Worm (Caenorhabditis elegans) whole organism, young adult: Measurements from ENCODE around the gene dgn-3.

Source experiments
- bed-2 ChIP-seq: fragments of 200-800 bp; sonication (Bioruptor generic); IDR thresholded peaks from 2 replicates; pipeline ENCODE4 v1.3.6; 2022; ENCODE audit warnings: missing genetic modification reagents, missing genetic modification characterization, missing compliant biosample characterization
- madf-8 ChIP-seq: fragments of 200-800 bp; sonication (Bioruptor generic); conservative IDR thresholded peaks from 2 replicates; pipeline ENCODE4 v1.3.6; 2022; ENCODE audit warnings: missing genetic modification reagents, missing genetic modification characterization, missing compliant biosample characterization

DNA sequence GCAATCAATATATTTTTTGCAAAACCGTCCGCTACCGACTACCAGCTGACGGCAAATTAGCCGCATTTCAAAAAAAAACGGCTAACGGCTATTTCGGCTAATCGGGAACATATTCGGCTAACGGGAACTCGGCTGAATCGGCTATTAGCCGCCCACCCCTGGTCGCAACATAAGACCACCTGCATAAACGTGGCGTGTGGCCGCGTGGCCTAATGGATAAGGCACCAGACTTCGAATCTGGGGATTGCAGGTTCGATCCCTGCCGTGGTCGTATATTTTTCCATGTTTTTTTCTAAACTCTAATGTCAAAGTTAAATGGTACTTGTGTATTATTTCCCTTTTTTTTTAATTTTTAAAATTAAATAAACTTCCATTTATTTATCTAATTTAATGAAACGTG, 31.2 kb upstream of the dgn-3 start:
- TF ChIP-seq madf-8 (GFP tag; lab: Robert Waterston, UW) (no peak), bed-2 (no peak)
